Fruit fly (Drosophila melanogaster): ENCODE data around the gene CG17129.
A peak's percentile ranks its signal among the peaks of the same experiment; 100 is the strongest.

CG17129 gene

DNA sequence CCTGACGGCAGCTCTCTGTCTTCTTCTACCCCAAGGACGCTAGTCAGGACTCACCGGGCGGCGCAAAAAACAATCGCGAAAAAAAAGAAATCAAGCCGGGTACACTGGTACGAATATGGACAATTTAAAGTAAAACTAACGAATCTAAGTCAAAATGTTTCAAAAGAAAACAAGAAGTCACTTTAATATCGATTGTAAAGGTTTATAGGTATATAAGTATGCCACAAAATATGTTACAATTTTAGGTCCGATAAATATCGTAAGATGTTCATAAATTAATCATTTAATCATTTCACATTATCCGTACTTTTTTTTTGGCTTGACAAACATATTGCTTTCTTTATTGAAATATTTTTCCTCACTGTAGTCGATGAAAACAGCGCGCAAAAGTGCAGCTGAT, 36.0 kb upstream of the CG17129 start (continued):
- TF ChIP-seq toy (GFP tag; IDR thresholded peaks at IDR 0.05) (no peak), GATAe (GFP tag; conservative IDR thresholded peaks at IDR 0.05) (no peak), CG3726 (GFP tag; IDR thresholded peaks at IDR 0.05) (no peak), Xrp1 (GFP tag; IDR thresholded peaks at IDR 0.05) (peak; percentile 53; the same call in 1 of the 2 replicates), Jarid2 (GFP tag; optimal IDR thresholded peaks at IDR 0.05) (no peak), CTCF (GFP tag; optimal IDR thresholded peaks at IDR 0.05) (no peak), D (optimal IDR thresholded peaks at IDR 0.05) (no peak), D (GFP tag; optimal IDR thresholded peaks at IDR 0.05) (peak; percentile 11), caup (GFP tag; optimal IDR thresholded peaks at IDR 0.05; ENCODE audit: severe bottlenecking) (no peak), CG14667 (GFP tag; IDR thresholded peaks at IDR 0.05) (no peak), bbx (GFP tag; IDR thresholded peaks at IDR 0.05; ENCODE audit: partially characterized antibody) (no peak), CG17612 (GFP tag; IDR thresholded peaks at IDR 0.05) (no peak), tna (GFP tag; IDR thresholded peaks at IDR 0.05; ENCODE audit: partially characterized antibody) (no peak), CG16815 (GFP tag; optimal IDR thresholded peaks at IDR 0.05) (no peak), pan (optimal IDR thresholded peaks at IDR 0.05) (no peak), pan (GFP tag; optimal IDR thresholded peaks at IDR 0.05 in 1 of 2, IDR thresholded peaks at IDR 0.05 in 1 of 2) (no peak), CG31441 (GFP tag; IDR thresholded peaks at IDR 0.05) (peak; percentile 42; the same call in 1 of the 2 replicates), p53 (GFP tag; optimal IDR thresholded peaks at IDR 0.05) (no peak), ab (GFP tag; optimal IDR thresholded peaks at IDR 0.05) (no peak), CG10959 (GFP tag; IDR thresholded peaks at IDR 0.05) (no peak), lab (GFP tag; optimal IDR thresholded peaks at IDR 0.05) (no peak), vfl (GFP tag; optimal IDR thresholded peaks at IDR 0.05) (no peak), Fer1 (GFP tag; optimal IDR thresholded peaks at IDR 0.05) (no peak), Dip3 (GFP tag; optimal IDR thresholded peaks at IDR 0.05) (no peak), CG8944 (GFP tag; optimal IDR thresholded peaks at IDR 0.05) (no peak), CG10147 (GFP tag; optimal IDR thresholded peaks at IDR 0.05) (no peak), C15 (GFP tag; IDR thresholded peaks at IDR 0.05) (no peak), CG18262 (tag; optimal IDR thresholded peaks at IDR 0.05) (peak; percentile 65), Awh (GFP tag; IDR thresholded peaks at IDR 0.05) (no peak), vvl (GFP tag; IDR thresholded peaks at IDR 0.05) (no peak), CG32772 (GFP tag; IDR thresholded peaks at IDR 0.05) (no peak), CG6175 (GFP tag; IDR thresholded peaks at IDR 0.05) (no peak), CG13424 (tag; optimal IDR thresholded peaks at IDR 0.05) (no peak), slbo (GFP tag; IDR thresholded peaks at IDR 0.05) (no peak), Spps (tag; optimal IDR thresholded peaks at IDR 0.05) (no peak), bigmax (GFP tag; optimal IDR thresholded peaks at IDR 0.05) (no peak), row (GFP tag; IDR thresholded peaks at IDR 0.05) (no peak), CG2678 (tag; optimal IDR thresholded peaks at IDR 0.05) (peak; percentile 34), ci (GFP tag; IDR thresholded peaks at IDR 0.05) (no peak), CG12391 (tag; optimal IDR thresholded peaks at IDR 0.05) (peak; percentile 32), usp (GFP tag; optimal IDR thresholded peaks at IDR 0.05) (no peak), CG15514 (GFP tag; optimal IDR thresholded peaks at IDR 0.05) (no peak), NK7.1 (GFP tag; optimal IDR thresholded peaks at IDR 0.05) (no peak), cad (GFP tag; optimal IDR thresholded peaks at IDR 0.05) (no peak), hb (GFP tag; IDR thresholded peaks at IDR 0.05; ENCODE audit: partially characterized antibody) (no peak), CG17829 (tag; optimal IDR thresholded peaks at IDR 0.05) (peak; percentile 31), Scr (GFP tag; IDR thresholded peaks at IDR 0.05; ENCODE audit: partially characterized antibody) (no peak), dmrt11E (tag; optimal IDR thresholded peaks at IDR 0.05) (peak; percentile 51), CG42726 (GFP tag; IDR thresholded peaks at IDR 0.05; ENCODE audit: partially characterized antibody) (no peak), CG3407 (GFP tag; optimal IDR thresholded peaks at IDR 0.05) (no peak), ssp (GFP tag; IDR thresholded peaks at IDR 0.05) (no peak), pb (GFP tag; optimal IDR thresholded peaks at IDR 0.05) (no peak), CG4424 (GFP tag; optimal IDR thresholded peaks at IDR 0.05) (no peak)
